Fruit fly (Drosophila melanogaster) whole organism, embryonic: ENCODE results near the gene CG46387.

ENCODE experiments used
- Adf1 ChIP-seq: fragments of 200-800 bp; sonication (Bioruptor generic); IDR thresholded peaks from 2 replicates; pipeline ENCODE4 v1.3.6; 2022; ENCODE audit warnings: missing biosample characterization, missing genetic modification characterization
- CG10366 ChIP-seq: fragments of 200-800 bp; sonication (Bioruptor generic); IDR thresholded peaks from 2 replicates; pipeline ENCODE4 v1.3.6; 2022; ENCODE audit warnings: missing biosample characterization, missing genetic modification characterization
- CG10979 ChIP-seq: fragments of 200-800 bp; sonication (Bioruptor generic); optimal IDR thresholded peaks from 2 replicates; lab custom pipeline; 2018; ENCODE audit warnings: missing biosample characterization, mild to moderate bottlenecking, missing genetic modification characterization, moderate library complexity
- CG12942 ChIP-seq: fragments of 200-800 bp; sonication (Bioruptor generic); optimal IDR thresholded peaks from 3 replicates; lab custom pipeline; 2016; ENCODE audit warnings: missing biosample characterization, missing genetic modification characterization
- CG15073 ChIP-seq: fragments of 200-800 bp; sonication (Bioruptor generic); optimal IDR thresholded peaks from 2 replicates; lab custom pipeline; 2016; ENCODE audit warnings: missing biosample characterization, missing genetic modification characterization
- CG1602 ChIP-seq: fragments of 200-800 bp; sonication (Bioruptor generic); optimal IDR thresholded peaks from 3 replicates; lab custom pipeline; 2016; ENCODE audit warnings: missing biosample characterization, missing genetic modification characterization
- CG18011 ChIP-seq: fragments of 200-800 bp; sonication (Bioruptor generic); optimal IDR thresholded peaks from 2 replicates; lab custom pipeline; 2017; ENCODE audit warnings: missing biosample characterization, missing genetic modification characterization, mild to moderate bottlenecking, moderate library complexity, missing genotype
- CG18476 ChIP-seq: fragments of 200-800 bp; sonication (Bioruptor generic); optimal IDR thresholded peaks from 2 replicates; lab custom pipeline; 2016; ENCODE audit warnings: missing biosample characterization, mild to moderate bottlenecking, missing genetic modification characterization
- CG18764 ChIP-seq: fragments of 200-800 bp; sonication (Bioruptor generic); optimal IDR thresholded peaks from 3 replicates; lab custom pipeline; 2016; ENCODE audit warnings: missing biosample characterization, missing genetic modification characterization
- CG2678 ChIP-seq: fragments of 200-800 bp; sonication (Bioruptor generic); optimal IDR thresholded peaks from 3 replicates; lab custom pipeline; 2019; ENCODE audit warnings: missing biosample characterization, mild to moderate bottlenecking, missing genetic modification characterization, moderate library complexity
- CG2889 ChIP-seq: fragments of 200-800 bp; sonication (Bioruptor generic); IDR thresholded peaks from 3 replicates; pipeline ENCODE4 v1.3.6; 2022; ENCODE audit warnings: missing biosample characterization, missing genetic modification characterization
- CG30020 ChIP-seq: fragments of 200-800 bp; optimal IDR thresholded peaks from 2 replicates; lab custom pipeline; 2019; ENCODE audit warnings: missing biosample characterization, mild to moderate bottlenecking, missing genetic modification characterization, moderate library complexity
- CG3726 ChIP-seq: fragments of 200-800 bp; sonication (Bioruptor generic); IDR thresholded peaks from 3 replicates; pipeline ENCODE4, ENCODE4 v1.3.6; 2022; ENCODE audit warnings: missing biosample characterization, missing genetic modification characterization
- CG6683 ChIP-seq: fragments of 200-800 bp; sonication (Bioruptor generic); optimal IDR thresholded peaks from 2 replicates; lab custom pipeline; 2017; ENCODE audit warnings: missing biosample characterization, mild to moderate bottlenecking, missing genetic modification characterization, missing genetic modification reagents
- Dad ChIP-seq: fragments of 200-800 bp; sonication (Bioruptor generic); optimal IDR thresholded peaks from 3 replicates; lab custom pipeline; 2016; ENCODE audit warnings: missing biosample characterization, missing genetic modification characterization
- Dref ChIP-seq: fragments of 200-800 bp; sonication (Bioruptor generic); IDR thresholded peaks from 2 replicates; pipeline ENCODE4 v1.3.6; 2022; ENCODE audit warnings: missing biosample characterization, missing genetic modification characterization
- Gug ChIP-seq: fragments of 200-800 bp; sonication (Bioruptor generic); IDR thresholded peaks from 4 replicates; pipeline ENCODE4 v1.3.6; 2022; ENCODE audit warnings: missing biosample characterization, missing genetic modification characterization
- HLH4C ChIP-seq: fragments of 200-800 bp; sonication (Bioruptor generic); IDR thresholded peaks from 3 replicates; pipeline ENCODE4 v1.3.6; 2022; ENCODE audit warnings: missing biosample characterization, missing genetic modification characterization; ENCODE audit not compliant: partially characterized antibody
- Hmr ChIP-seq: fragments of 200-800 bp; sonication (Bioruptor generic); optimal IDR thresholded peaks from 3 replicates; lab custom pipeline; 2017; ENCODE audit warnings: mild to moderate bottlenecking, missing biosample characterization, missing genetic modification reagents, missing genetic modification characterization
- Hr78 ChIP-seq, 2 experiments: fragments of 200-800 bp in 1 of 2; fragments of >200 bp in 1 of 2; sonication (Bioruptor generic) in 1 of 2; optimal IDR thresholded peaks; 2 replicates each; lab custom pipeline; 2017 to 2019; ENCODE audit warnings: missing biosample characterization in 2 of 2, missing genetic modification characterization in 2 of 2, mild to moderate bottlenecking in 1 of 2, moderate library complexity in 1 of 2
- Mad ChIP-seq: fragments of 200-800 bp; sonication (Bioruptor generic); optimal IDR thresholded peaks from 2 replicates; lab custom pipeline; 2016; ENCODE audit warnings: missing biosample characterization, missing genetic modification characterization
- NC2α ChIP-seq: fragments of 200-800 bp; sonication (Bioruptor generic); optimal IDR thresholded peaks from 2 replicates; lab custom pipeline; 2016; ENCODE audit warnings: missing biosample characterization, missing genetic modification characterization
- Pdp1 ChIP-seq, 2 experiments: fragments of 200-800 bp; sonication (Bioruptor generic); optimal IDR thresholded peaks; 3 replicates each; lab custom pipeline; 2016; ENCODE audit warnings: missing biosample characterization in 2 of 2, missing genetic modification characterization in 2 of 2, mild to moderate bottlenecking in 1 of 2, moderate library complexity in 1 of 2
- Poxn ChIP-seq: fragments of 200-800 bp; sonication (Bioruptor generic); IDR thresholded peaks from 2 replicates; pipeline ENCODE4 v1.3.6; 2022; ENCODE audit warnings: missing biosample characterization, missing genetic modification characterization
- Side ChIP-seq: fragments of 200-800 bp; sonication (Bioruptor generic); optimal IDR thresholded peaks from 2 replicates; lab custom pipeline; 2016; ENCODE audit warnings: missing biosample characterization, missing genetic modification characterization
- Spps ChIP-seq: fragments of 200-800 bp; sonication (Bioruptor generic); optimal IDR thresholded peaks from 2 replicates; lab custom pipeline; 2018; ENCODE audit warnings: missing biosample characterization, mild to moderate bottlenecking, missing genetic modification characterization
- Stat92E ChIP-seq, 3 experiments: fragments of >200 bp in 2 of 3; fragments of 200-800 bp in 1 of 3; sonication (Bioruptor generic) in 1 of 3; optimal IDR thresholded peaks; 2 replicates each; lab custom pipeline; 2017 to 2019; ENCODE audit warnings: missing biosample characterization in 3 of 3, missing genetic modification characterization in 3 of 3, mild to moderate bottlenecking in 1 of 3, moderate library complexity in 1 of 3
- Tbp ChIP-seq: fragments of >200 bp; optimal IDR thresholded peaks from 2 replicates; lab custom pipeline; 2018; ENCODE audit warnings: missing biosample characterization, missing genetic modification characterization
- Trl ChIP-seq, 3 experiments: fragments of >200 bp in 2 of 3; fragments of 200-800 bp in 1 of 3; sonication (Bioruptor generic) in 1 of 3; optimal IDR thresholded peaks; 2 replicates in 1 of 3; 3 replicates in 2 of 3; lab custom pipeline; 2016 to 2017; ENCODE audit warnings: missing biosample characterization in 1 of 3, missing genetic modification characterization in 1 of 3
- ab ChIP-seq: fragments of 200-800 bp; sonication (Bioruptor generic); optimal IDR thresholded peaks from 2 replicates; lab custom pipeline; 2016; ENCODE audit warnings: missing biosample characterization, missing genetic modification characterization
- az2 ChIP-seq: fragments of 200-800 bp; sonication (Bioruptor generic); optimal IDR thresholded peaks from 3 replicates; lab custom pipeline; 2016; ENCODE audit warnings: missing biosample characterization, missing genetic modification characterization
- bsh ChIP-seq, 2 experiments: fragments of 200-800 bp; sonication (Bioruptor generic); optimal IDR thresholded peaks; 2 replicates each; lab custom pipeline; 2017 to 2018; ENCODE audit warnings: mild to moderate bottlenecking in 2 of 2, missing biosample characterization in 2 of 2, missing genetic modification characterization in 2 of 2, moderate library complexity in 1 of 2
- ci ChIP-seq: fragments of 200-800 bp; sonication (Bioruptor generic); IDR thresholded peaks from 3 replicates; pipeline ENCODE4 v1.3.6; 2022; ENCODE audit warnings: missing biosample characterization, missing genetic modification characterization
- crp ChIP-seq, 2 experiments: fragments of 200-800 bp; sonication (Bioruptor generic); optimal IDR thresholded peaks; 2 replicates in 1 of 2; 3 replicates in 1 of 2; lab custom pipeline; 2017; ENCODE audit warnings: missing biosample characterization in 2 of 2, missing genetic modification characterization in 2 of 2, mild to moderate bottlenecking in 1 of 2, moderate library complexity in 1 of 2
- dati ChIP-seq: fragments of 200-800 bp; sonication (Bioruptor generic); IDR thresholded peaks from 2 replicates; pipeline ENCODE4 v1.3.6; 2022; ENCODE audit warnings: missing biosample characterization, missing genetic modification characterization
- dysf ChIP-seq: fragments of 200-800 bp; sonication (Bioruptor generic); IDR thresholded peaks from 3 replicates; pipeline ENCODE4 v1.3.6; 2022; ENCODE audit warnings: missing biosample characterization, missing genetic modification characterization
- gem ChIP-seq: fragments of 200-800 bp; sonication (Bioruptor generic); optimal IDR thresholded peaks from 2 replicates; lab custom pipeline; 2019; ENCODE audit warnings: missing biosample characterization, mild to moderate bottlenecking, missing genetic modification characterization, moderate library complexity
- gro ChIP-seq: fragments of 200-800 bp; sonication (Bioruptor generic); optimal IDR thresholded peaks from 2 replicates; lab custom pipeline; 2016; ENCODE audit warnings: missing biosample characterization, missing genetic modification characterization
- knrl ChIP-seq: fragments of 200-800 bp; sonication (Bioruptor generic); IDR thresholded peaks from 3 replicates; pipeline ENCODE4 v1.3.6; 2022; ENCODE audit warnings: missing biosample characterization, missing genetic modification characterization; ENCODE audit not compliant: partially characterized antibody
- lmd ChIP-seq: fragments of 200-800 bp; sonication (Bioruptor generic); IDR thresholded peaks from 2 replicates; pipeline ENCODE4 v1.3.6; 2022; ENCODE audit warnings: missing biosample characterization, missing genetic modification characterization
- luna ChIP-seq: fragments of 200-800 bp; sonication (Bioruptor generic); optimal IDR thresholded peaks from 2 replicates; lab custom pipeline; 2016; ENCODE audit warnings: missing biosample characterization, missing genetic modification characterization
- mam ChIP-seq: fragments of 200-800 bp; sonication (Bioruptor generic); optimal IDR thresholded peaks from 3 replicates; lab custom pipeline; 2016; ENCODE audit warnings: missing biosample characterization, missing genetic modification characterization
- mirr ChIP-seq: fragments of 200-800 bp; sonication (Bioruptor generic); optimal IDR thresholded peaks from 3 replicates; lab custom pipeline; 2018; ENCODE audit warnings: missing biosample characterization, mild to moderate bottlenecking, missing genetic modification characterization
- nmo ChIP-seq: fragments of 200-800 bp; sonication (Bioruptor generic); optimal IDR thresholded peaks from 2 replicates; lab custom pipeline; 2018; ENCODE audit warnings: missing biosample characterization, mild to moderate bottlenecking, missing genetic modification characterization, moderate library complexity
- sisA ChIP-seq: fragments of 200-800 bp; sonication (Bioruptor generic); IDR thresholded peaks from 2 replicates; pipeline ENCODE4 v1.3.6; 2022; ENCODE audit warnings: missing biosample characterization, missing genetic modification characterization
- sob ChIP-seq: fragments of 200-800 bp; sonication (Bioruptor generic); IDR thresholded peaks from 2 replicates; pipeline ENCODE4 v1.3.6; 2022; ENCODE audit warnings: missing biosample characterization, missing genetic modification characterization
- ssp ChIP-seq: fragments of 200-800 bp; sonication (Bioruptor generic); IDR thresholded peaks from 2 replicates; pipeline ENCODE4 v1.3.6; 2022; ENCODE audit warnings: missing biosample characterization, missing genetic modification characterization
- tll ChIP-seq, 2 experiments: fragments of 200-800 bp in 1 of 2; fragments of >200 bp in 1 of 2; sonication (Bioruptor generic) in 1 of 2; optimal IDR thresholded peaks; 2 replicates each; lab custom pipeline; 2017 to 2019; ENCODE audit warnings: missing biosample characterization in 2 of 2, missing genetic modification characterization in 2 of 2, mild to moderate bottlenecking in 1 of 2, moderate library complexity in 1 of 2
- trh ChIP-seq: fragments of 200-800 bp; sonication (Bioruptor generic); optimal IDR thresholded peaks from 2 replicates; lab custom pipeline; 2016; ENCODE audit warnings: missing biosample characterization, missing genetic modification characterization

Gene CG46387

dm6 chr3L:9897164-9897783 is 1.2 kb upstream of the CG46387 start (continued):
- no peak for TF ChIP-seq dati (GFP tag; lab: Robert Waterston, UW)
- no peak for TF ChIP-seq az2 (GFP tag; lab: Kevin White, UChicago)
- no peak for TF ChIP-seq CG15073
- no peak for TF ChIP-seq knrl (GFP tag; lab: Robert Waterston, UW)
- peak in 1 of 2 experiments; percentile 9 for TF ChIP-seq bsh (GFP tag; optimal IDR thresholded peaks at IDR 0.05; lab: Kevin White, UChicago)
- no peak for TF ChIP-seq Gug
- peak; percentile 34 for TF ChIP-seq gem (tag; lab: Kevin White, UChicago)
- TF ChIP-seq Dref, result no peak
- peak; percentile 23; the same call in 1 of the 2 replicates for TF ChIP-seq sisA
- TF ChIP-seq dysf, result 0 out of 3 replicates have a peak, but pooled peaks have one; percentile 7
- TF ChIP-seq Poxn (GFP tag; lab: Robert Waterston, UW), result no peak
- no peak for TF ChIP-seq CG10979 (tag; lab: Kevin White, UChicago)
- TF ChIP-seq CG12942 (GFP tag; lab: Kevin White, UChicago), result no peak
- no peak for TF ChIP-seq Spps (tag; lab: Kevin White, UChicago)
- no peak for TF ChIP-seq Dad (GFP tag; lab: Kevin White, UChicago)
- TF ChIP-seq HLH4C, result no peak
- TF ChIP-seq mam (GFP tag; lab: Kevin White, UChicago), result no peak
- TF ChIP-seq trh (GFP tag; lab: Kevin White, UChicago), result no peak
- no peak for TF ChIP-seq lmd (GFP tag; lab: Robert Waterston, UW)
- no peak for TF ChIP-seq Trl (optimal IDR thresholded peaks at IDR 0.05; lab: Kevin White, UChicago)
- no peak for TF ChIP-seq Trl (GFP tag; optimal IDR thresholded peaks at IDR 0.05; lab: Kevin White, UChicago)
- TF ChIP-seq ssp, result no peak
- no peak for TF ChIP-seq CG18764 (GFP tag; lab: Kevin White, UChicago)
- no peak for TF ChIP-seq ab (GFP tag; lab: Kevin White, UChicago)
- TF ChIP-seq CG1602 (GFP tag; lab: Kevin White, UChicago), result no peak
- no peak for TF ChIP-seq sob (GFP tag; lab: Robert Waterston, UW)
- TF ChIP-seq Stat92E (GFP tag; optimal IDR thresholded peaks at IDR 0.05; lab: Kevin White, UChicago), result no peak
- peak; percentile 35 for TF ChIP-seq CG2678 (tag; lab: Kevin White, UChicago)
- TF ChIP-seq ci (GFP tag; lab: Robert Waterston, UW), result no peak
- TF ChIP-seq nmo (GFP tag; lab: Kevin White, UChicago), result no peak
- no peak for TF ChIP-seq Tbp
- TF ChIP-seq CG2889, result no peak
- no peak for TF ChIP-seq CG6683 (GFP tag; lab: Kevin White, UChicago)
- no peak for TF ChIP-seq NC2α (GFP tag; lab: Kevin White, UChicago)
- TF ChIP-seq gro (GFP tag; lab: Kevin White, UChicago), result no peak
- TF ChIP-seq CG10366 (GFP tag; lab: Robert Waterston, UW), result peak; percentile 28; the same call in 1 of the 2 replicates
- no peak for TF ChIP-seq mirr (GFP tag; lab: Kevin White, UChicago)
- TF ChIP-seq CG18011 (GFP tag; lab: Kevin White, UChicago), result no peak
- no peak for TF ChIP-seq Side
- TF ChIP-seq CG18476 (GFP tag; lab: Kevin White, UChicago), result no peak
- TF ChIP-seq tll (GFP tag; optimal IDR thresholded peaks at IDR 0.05; lab: Kevin White, UChicago), result no peak
- TF ChIP-seq Hr78 (GFP tag; optimal IDR thresholded peaks at IDR 0.05; lab: Kevin White, UChicago), result no peak
- TF ChIP-seq Adf1, result peak; percentile 11; the same call in 1 of the 2 replicates
- no peak for TF ChIP-seq crp (GFP tag; optimal IDR thresholded peaks at IDR 0.05; lab: Kevin White, UChicago)
- no peak for TF ChIP-seq CG30020
- TF ChIP-seq Mad (GFP tag; lab: Kevin White, UChicago), result no peak
- TF ChIP-seq CG3726 (GFP tag; lab: Robert Waterston, UW), result no peak
- TF ChIP-seq Hmr (GFP tag; lab: Kevin White, UChicago), result peak; percentile 1
- TF ChIP-seq Pdp1 (GFP tag; optimal IDR thresholded peaks at IDR 0.05; lab: Kevin White, UChicago), result peak in 1 of 2 experiments; percentile 2
- no peak for TF ChIP-seq luna (GFP tag; lab: Kevin White, UChicago)
